Fruit fly (Drosophila melanogaster) whole organism, embryonic: ENCODE data around the gene brm.
A peak's percentile ranks its signal among the peaks of the same experiment; 100 is the strongest.

Experiments used
- Bgb ChIP-seq: fragments of 200-800 bp; sonication (Bioruptor generic); IDR thresholded peaks from 2 replicates; pipeline ENCODE4 v1.3.6; 2022; ENCODE audit warnings: missing biosample characterization, missing genetic modification characterization; ENCODE audit not compliant: partially characterized antibody
- BtbVII ChIP-seq: fragments of 200-800 bp; sonication (Bioruptor generic); optimal IDR thresholded peaks from 3 replicates; lab custom pipeline; 2017; ENCODE audit warnings: missing biosample characterization, mild to moderate bottlenecking, missing genetic modification characterization
- CG10267 ChIP-seq: fragments of 200-800 bp; sonication (Bioruptor generic); optimal IDR thresholded peaks from 2 replicates; lab custom pipeline; 2018; ENCODE audit warnings: missing biosample characterization, mild to moderate bottlenecking, missing genetic modification characterization, moderate library complexity
- CG10321 ChIP-seq: fragments of 200-800 bp; sonication (Bioruptor generic); IDR thresholded peaks from 2 replicates; pipeline ENCODE4 v1.3.6; 2022; ENCODE audit warnings: missing biosample characterization, missing genetic modification characterization
- CG10366 ChIP-seq: fragments of 200-800 bp; sonication (Bioruptor generic); IDR thresholded peaks from 2 replicates; pipeline ENCODE4 v1.3.6; 2022; ENCODE audit warnings: missing biosample characterization, missing genetic modification characterization
- CG11085 ChIP-seq: fragments of 200-800 bp; sonication (Bioruptor generic); IDR thresholded peaks from 2 replicates; pipeline ENCODE4 v1.3.6; 2022; ENCODE audit warnings: missing biosample characterization, missing genetic modification characterization
- CG12391 ChIP-seq: fragments of 200-800 bp; sonication (Bioruptor generic); optimal IDR thresholded peaks from 3 replicates; lab custom pipeline; 2018; ENCODE audit warnings: missing biosample characterization, mild to moderate bottlenecking, missing genetic modification characterization, moderate library complexity
- CG12942 ChIP-seq: fragments of 200-800 bp; sonication (Bioruptor generic); optimal IDR thresholded peaks from 3 replicates; lab custom pipeline; 2016; ENCODE audit warnings: missing biosample characterization, missing genetic modification characterization
- CG13287 ChIP-seq: fragments of 200-800 bp; sonication (Bioruptor generic); IDR thresholded peaks from 2 replicates; pipeline ENCODE4 v1.3.6; 2022; ENCODE audit warnings: missing biosample characterization, missing genetic modification characterization; ENCODE audit not compliant: partially characterized antibody
- CG13894 ChIP-seq: fragments of 200-800 bp; sonication (Bioruptor generic); optimal IDR thresholded peaks from 3 replicates; lab custom pipeline; 2018; ENCODE audit warnings: missing biosample characterization, mild to moderate bottlenecking, missing genetic modification characterization, moderate library complexity
- CG15073 ChIP-seq: fragments of 200-800 bp; sonication (Bioruptor generic); optimal IDR thresholded peaks from 2 replicates; lab custom pipeline; 2016; ENCODE audit warnings: missing biosample characterization, missing genetic modification characterization
- CG15601 ChIP-seq: fragments of 200-800 bp; sonication (Bioruptor generic); optimal IDR thresholded peaks from 3 replicates; lab custom pipeline; 2019; ENCODE audit warnings: missing biosample characterization, mild to moderate bottlenecking, missing genetic modification characterization, moderate library complexity
- CG17385 ChIP-seq: fragments of 200-800 bp; sonication (Bioruptor generic); optimal IDR thresholded peaks from 3 replicates; lab custom pipeline; 2018; ENCODE audit warnings: missing biosample characterization, mild to moderate bottlenecking, missing genetic modification characterization
- CG17912 ChIP-seq: fragments of 200-800 bp; sonication (Bioruptor generic); optimal IDR thresholded peaks from 2 replicates; lab custom pipeline; 2018; ENCODE audit warnings: missing biosample characterization, mild to moderate bottlenecking, missing genetic modification characterization
- CG18476 ChIP-seq: fragments of 200-800 bp; sonication (Bioruptor generic); optimal IDR thresholded peaks from 2 replicates; lab custom pipeline; 2016; ENCODE audit warnings: missing biosample characterization, mild to moderate bottlenecking, missing genetic modification characterization
- CG31224 ChIP-seq: fragments of 200-800 bp; sonication (Bioruptor generic); IDR thresholded peaks from 2 replicates; pipeline ENCODE4 v1.3.6; 2022; ENCODE audit warnings: missing biosample characterization, missing genetic modification characterization
- CG34422 ChIP-seq: fragments of 200-800 bp; sonication (Bioruptor generic); IDR thresholded peaks from 3 replicates; pipeline ENCODE4 v1.3.6; 2022; ENCODE audit warnings: missing biosample characterization, missing genetic modification characterization
- CG5245 ChIP-seq: fragments of 200-800 bp; sonication (Bioruptor generic); optimal IDR thresholded peaks from 3 replicates; lab custom pipeline; 2016; ENCODE audit warnings: missing biosample characterization, missing genetic modification characterization
- CG6272 ChIP-seq: fragments of 200-800 bp; sonication (Bioruptor generic); IDR thresholded peaks from 2 replicates; pipeline ENCODE4 v1.3.6; 2022; ENCODE audit warnings: missing biosample characterization, missing genetic modification characterization
- CG7928 ChIP-seq: fragments of 200-800 bp; sonication (Bioruptor generic); optimal IDR thresholded peaks from 2 replicates; lab custom pipeline; 2017; ENCODE audit warnings: missing biosample characterization, mild to moderate bottlenecking, missing genetic modification characterization
- CG8924 ChIP-seq: fragments of 200-800 bp; optimal IDR thresholded peaks from 3 replicates; lab custom pipeline; 2019; ENCODE audit warnings: missing biosample characterization, mild to moderate bottlenecking, missing genetic modification characterization, moderate library complexity
- Doc2 ChIP-seq: fragments of 200-800 bp; sonication (Bioruptor generic); IDR thresholded peaks from 2 replicates; pipeline ENCODE4 v1.3.6; 2022; ENCODE audit warnings: missing biosample characterization, missing genetic modification characterization
- Gsc ChIP-seq: fragments of 200-800 bp; sonication (Bioruptor generic); IDR thresholded peaks from 2 replicates; pipeline ENCODE4 v1.3.6; 2022; ENCODE audit warnings: missing biosample characterization, missing genetic modification characterization
- Gug ChIP-seq: fragments of 200-800 bp; sonication (Bioruptor generic); IDR thresholded peaks from 4 replicates; pipeline ENCODE4 v1.3.6; 2022; ENCODE audit warnings: missing biosample characterization, missing genetic modification characterization
- H2.0 ChIP-seq: fragments of 200-800 bp; sonication (Bioruptor generic); IDR thresholded peaks from 2 replicates; pipeline ENCODE4 v1.3.6; 2022; ENCODE audit warnings: missing biosample characterization, missing genetic modification characterization
- MBD-R2 ChIP-seq: fragments of 200-800 bp; sonication (Bioruptor generic); IDR thresholded peaks from 2 replicates; pipeline ENCODE4 v1.3.6; 2022; ENCODE audit warnings: missing biosample characterization, missing genetic modification characterization
- MESR4 ChIP-seq: fragments of 200-800 bp; sonication (Bioruptor generic); optimal IDR thresholded peaks from 2 replicates; lab custom pipeline; 2018; ENCODE audit warnings: missing biosample characterization, mild to moderate bottlenecking, missing genetic modification characterization, moderate library complexity
- Mrtf ChIP-seq: fragments of 200-800 bp; sonication (Bioruptor generic); IDR thresholded peaks from 3 replicates; pipeline ENCODE4 v1.3.6; 2022; ENCODE audit warnings: missing biosample characterization, missing genetic modification characterization
- NfI ChIP-seq: fragments of 200-800 bp; sonication (Bioruptor generic); optimal IDR thresholded peaks from 3 replicates; lab custom pipeline; 2018; ENCODE audit warnings: missing biosample characterization, mild to moderate bottlenecking, missing genetic modification characterization, moderate library complexity
- Oaz ChIP-seq: fragments of 200-800 bp; sonication (Bioruptor generic); IDR thresholded peaks from 2 replicates; pipeline ENCODE4 v1.3.6; 2022; ENCODE audit warnings: missing biosample characterization, missing genetic modification characterization
- Xrp1 ChIP-seq: fragments of 200-800 bp; sonication (Bioruptor generic); IDR thresholded peaks from 2 replicates; pipeline ENCODE4 v1.3.6; 2022; ENCODE audit warnings: missing biosample characterization, missing genetic modification characterization
- bbx ChIP-seq: fragments of 200-800 bp; sonication (Bioruptor generic); IDR thresholded peaks from 2 replicates; pipeline ENCODE4 v1.3.6; 2022; ENCODE audit warnings: missing biosample characterization, missing genetic modification characterization; ENCODE audit not compliant: partially characterized antibody
- chm ChIP-seq: fragments of 200-800 bp; sonication (Bioruptor generic); IDR thresholded peaks from 2 replicates; pipeline ENCODE4 v1.3.6; 2022; ENCODE audit warnings: missing biosample characterization, missing genetic modification characterization
- cwo ChIP-seq: fragments of 200-800 bp; sonication (Bioruptor generic); optimal IDR thresholded peaks from 3 replicates; lab custom pipeline; 2017; ENCODE audit warnings: missing biosample characterization, missing genetic modification characterization, mild to moderate bottlenecking, moderate library complexity, missing genetic modification reagents
- dan ChIP-seq: fragments of 200-800 bp; sonication (Bioruptor generic); IDR thresholded peaks from 2 replicates; pipeline ENCODE4 v1.3.6; 2022; ENCODE audit warnings: missing biosample characterization, missing genetic modification characterization
- dysf ChIP-seq: fragments of 200-800 bp; sonication (Bioruptor generic); IDR thresholded peaks from 3 replicates; pipeline ENCODE4 v1.3.6; 2022; ENCODE audit warnings: missing biosample characterization, missing genetic modification characterization
- esg ChIP-seq: fragments of 200-800 bp; sonication (Bioruptor generic); conservative IDR thresholded peaks from 2 replicates; pipeline ENCODE4 v1.3.6; 2022; ENCODE audit warnings: missing biosample characterization, missing genetic modification characterization
- fd102C ChIP-seq: fragments of 200-800 bp; sonication (Bioruptor generic); optimal IDR thresholded peaks from 2 replicates; lab custom pipeline; 2018; ENCODE audit warnings: missing biosample characterization, mild to moderate bottlenecking, missing genetic modification characterization, moderate library complexity
- fd3F ChIP-seq: fragments of 200-800 bp; sonication (Bioruptor generic); optimal IDR thresholded peaks from 2 replicates; lab custom pipeline; 2018; ENCODE audit warnings: missing biosample characterization, mild to moderate bottlenecking, missing genetic modification characterization, moderate library complexity
- gt ChIP-seq: fragments of 200-800 bp; sonication (Bioruptor generic); IDR thresholded peaks from 2 replicates; pipeline ENCODE4 v1.3.6; 2022; ENCODE audit warnings: missing biosample characterization, missing genetic modification characterization
- ham ChIP-seq: fragments of 200-800 bp; sonication (Bioruptor generic); IDR thresholded peaks from 2 replicates; pipeline ENCODE4 v1.3.6; 2022; ENCODE audit warnings: missing biosample characterization, missing genetic modification characterization
- hth ChIP-seq: fragments of >200 bp; optimal IDR thresholded peaks from 2 replicates; lab custom pipeline; 2017; ENCODE audit warnings: inconsistent platforms
- ind ChIP-seq: fragments of 200-800 bp; sonication (Bioruptor generic); optimal IDR thresholded peaks from 3 replicates; lab custom pipeline; 2016; ENCODE audit warnings: missing biosample characterization, missing genetic modification characterization
- nmo ChIP-seq: fragments of 200-800 bp; sonication (Bioruptor generic); optimal IDR thresholded peaks from 2 replicates; lab custom pipeline; 2018; ENCODE audit warnings: missing biosample characterization, mild to moderate bottlenecking, missing genetic modification characterization, moderate library complexity
- oc ChIP-seq: fragments of 200-800 bp; sonication (Bioruptor generic); optimal IDR thresholded peaks from 2 replicates; lab custom pipeline; 2018; ENCODE audit warnings: missing biosample characterization, mild to moderate bottlenecking, missing genetic modification characterization, moderate library complexity
- otp ChIP-seq: fragments of 200-800 bp; sonication (Bioruptor generic); IDR thresholded peaks from 3 replicates; pipeline ENCODE4, ENCODE4 v1.3.6; 2022; ENCODE audit warnings: missing biosample characterization, missing genetic modification characterization
- prd ChIP-seq, 3 experiments: fragments of >200 bp in 2 of 3; fragments of 200-800 bp in 1 of 3; sonication (Bioruptor generic) in 1 of 3; optimal IDR thresholded peaks in 2 of 3; IDR thresholded peaks in 1 of 3; 2 replicates in 2 of 3; 3 replicates in 1 of 3; pipeline versions ENCODE4 v1.3.6 to Lab custom; 2017 to 2022; ENCODE audit warnings: missing biosample characterization in 1 of 3, missing genetic modification characterization in 1 of 3
- sc ChIP-seq, 3 experiments: fragments of >200 bp in 2 of 3; fragments of 200-800 bp in 1 of 3; sonication (Bioruptor generic) in 1 of 3; optimal IDR thresholded peaks; 2 replicates in 2 of 3; 3 replicates in 1 of 3; lab custom pipeline; 2017; ENCODE audit warnings: mild to moderate bottlenecking in 1 of 3, missing biosample characterization in 1 of 3, missing genetic modification characterization in 1 of 3, missing genetic modification reagents in 1 of 3
- sens ChIP-seq: fragments of 200-800 bp; sonication (Bioruptor generic); peaks from one replicate; lab custom pipeline; 2016; ENCODE audit warnings: missing biosample characterization, missing genetic modification characterization
- so ChIP-seq: fragments of 200-800 bp; sonication (Bioruptor generic); IDR thresholded peaks from 3 replicates; pipeline ENCODE4 v1.3.6; 2022; ENCODE audit warnings: missing biosample characterization, missing genetic modification characterization
- sug ChIP-seq: fragments of 200-800 bp; optimal IDR thresholded peaks from 2 replicates; lab custom pipeline; 2019; ENCODE audit warnings: missing biosample characterization, mild to moderate bottlenecking, missing genetic modification characterization, moderate library complexity

The brm gene

DNA sequence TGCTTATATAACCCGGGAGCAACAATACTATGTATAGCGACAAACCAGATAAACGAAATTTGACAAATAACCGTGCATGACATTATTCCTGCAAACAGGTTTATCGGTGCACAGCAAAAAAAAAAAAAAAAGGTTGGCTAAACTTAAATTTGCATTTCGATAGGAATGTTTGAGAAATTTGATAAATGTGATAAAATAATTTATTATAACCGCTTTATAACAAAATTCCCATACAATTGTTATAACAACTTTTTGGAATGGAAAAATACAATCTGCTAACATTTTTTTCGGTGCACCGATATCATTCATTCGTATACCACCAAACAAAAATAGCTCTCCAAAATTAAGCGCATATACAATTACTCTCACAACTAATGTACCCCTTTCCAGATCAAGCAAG, 5.1 kb downstream of the brm start (continued):
- TF ChIP-seq dan (GFP tag; lab: Robert Waterston, UW) (no peak), CG10321 (GFP tag; lab: Robert Waterston, UW) (no peak), sens (GFP tag; lab: Kevin White, UChicago) (peak; percentile 87), BtbVII (GFP tag; lab: Kevin White, UChicago) (peak; percentile 31), bbx (GFP tag; lab: Robert Waterston, UW) (no peak), ind (peak; percentile 56), CG17385 (GFP tag; lab: Kevin White, UChicago) (peak; percentile 32), Bgb (GFP tag; lab: Robert Waterston, UW) (no peak), Xrp1 (GFP tag; lab: Robert Waterston, UW) (peak; percentile 73), gt (GFP tag; lab: Robert Waterston, UW) (no peak), H2.0 (no peak), CG13287 (no peak), cwo (peak; percentile 52), CG13894 (tag; lab: Kevin White, UChicago) (peak; percentile 12), CG18476 (GFP tag; lab: Kevin White, UChicago) (peak; percentile 21), oc (tag; lab: Kevin White, UChicago) (no peak), CG34422 (peak; percentile 67; the same call in 2 of the 3 replicates), Mrtf (no peak), MESR4 (GFP tag; lab: Kevin White, UChicago) (no peak), CG10366 (0 out of 2 replicates have a peak, but pooled peaks have one; percentile 42), fd102C (GFP tag; lab: Kevin White, UChicago) (no peak), Doc2 (GFP tag; lab: Robert Waterston, UW) (no peak), fd3F (GFP tag; lab: Kevin White, UChicago) (no peak), chm (GFP tag; lab: Robert Waterston, UW) (no peak), dysf (GFP tag; lab: Robert Waterston, UW) (peak; percentile 76), CG12391 (tag; lab: Kevin White, UChicago) (peak; percentile 37), otp (no peak), nmo (GFP tag; lab: Kevin White, UChicago) (peak; percentile 53), CG8924 (tag; lab: Kevin White, UChicago) (peak; percentile 41), Oaz (GFP tag; lab: Robert Waterston, UW) (no peak), Gug (GFP tag; lab: Robert Waterston, UW) (peak; percentile 54; the same call in 3 of the 4 replicates), hth (lab: Kevin White, UChicago) (no peak), CG10267 (tag; lab: Kevin White, UChicago) (peak; percentile 23), CG11085 (GFP tag; lab: Robert Waterston, UW) (peak; percentile 25; the same call in 1 of the 2 replicates), esg (GFP tag; lab: Robert Waterston, UW) (peak; percentile 50), ham (GFP tag; lab: Robert Waterston, UW) (no peak), CG7928 (no peak), prd (optimal IDR thresholded peaks at IDR 0.05; lab: Kevin White, UChicago) (no peak), prd (GFP tag; IDR thresholded peaks at IDR 0.05; lab: Robert Waterston, UW) (peak; percentile 79), sug (tag; lab: Kevin White, UChicago) (no peak), MBD-R2 (GFP tag; lab: Robert Waterston, UW) (no peak; the same call in 1 of the 2 replicates), so (GFP tag; lab: Robert Waterston, UW) (no peak), NfI (GFP tag; lab: Kevin White, UChicago) (no peak), CG6272 (peak; percentile 65), CG12942 (GFP tag; lab: Kevin White, UChicago) (no peak), CG15601 (tag; lab: Kevin White, UChicago) (no peak), sc (optimal IDR thresholded peaks at IDR 0.05; lab: Kevin White, UChicago) (no peak), sc (GFP tag; optimal IDR thresholded peaks at IDR 0.05; lab: Kevin White, UChicago) (no peak), CG31224 (GFP tag; lab: Robert Waterston, UW) (peak; percentile 41; the same call in 1 of the 2 replicates), Gsc (0 out of 2 replicates have a peak, but pooled peaks have one; percentile 22), CG5245 (GFP tag; lab: Kevin White, UChicago) (peak; percentile 32), CG17912 (GFP tag; lab: Kevin White, UChicago) (no peak), CG15073 (GFP tag; lab: Kevin White, UChicago) (no peak)
